Fruit fly (Drosophila melanogaster): Measurements from ENCODE around the gene eIF4H1.

The eIF4H1 gene

DNA sequence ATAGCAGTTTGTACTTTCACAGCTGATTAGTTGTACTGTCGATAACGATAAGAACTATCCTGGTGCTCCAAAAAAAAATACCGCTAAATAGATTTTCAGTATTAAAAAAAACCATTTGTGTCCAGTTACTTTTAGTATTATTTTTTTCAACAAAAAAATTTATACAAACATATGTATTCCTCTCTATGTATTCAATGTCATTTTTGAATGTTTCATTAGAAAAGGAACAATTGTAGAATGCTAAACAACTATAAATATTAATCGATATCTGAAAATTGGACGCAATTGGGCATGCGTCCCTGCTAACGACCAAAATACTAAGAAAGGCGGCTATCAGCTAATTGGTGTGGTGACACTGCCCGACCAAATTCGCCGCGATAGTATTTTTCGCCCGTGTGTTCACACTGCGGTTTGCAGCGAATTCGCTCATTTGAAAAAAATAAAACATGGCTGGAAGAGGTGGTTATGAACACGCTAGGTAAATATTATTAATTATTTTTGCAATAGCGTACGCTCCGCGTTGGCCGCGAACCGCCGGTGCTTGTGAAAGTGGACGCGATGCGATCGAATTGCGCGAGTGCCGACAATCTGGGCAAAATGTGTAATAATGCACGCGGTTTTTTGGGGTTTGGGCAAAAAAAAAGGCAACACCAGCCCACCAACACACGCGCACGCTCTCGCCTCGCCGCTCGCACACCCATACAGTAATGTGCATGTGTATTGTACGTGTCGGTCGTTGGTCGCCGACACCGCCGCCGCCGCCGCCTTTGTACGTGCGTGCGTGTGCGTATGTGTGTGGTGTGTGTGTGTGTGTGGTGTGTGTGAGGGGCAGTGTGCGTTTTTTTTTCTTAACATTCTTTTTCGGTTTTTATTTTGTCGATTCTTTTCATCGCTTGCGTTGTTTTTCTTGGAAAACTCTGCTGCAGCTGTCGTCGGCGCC lies at the start of gene eIF4H1, which contains the start of gene CG34015 (continued):
- TF ChIP-seq CG12659 (GFP tag; optimal IDR thresholded peaks at IDR 0.05) (peak; percentile 55), Blimp-1 (GFP tag; optimal IDR thresholded peaks at IDR 0.05) (no peak), Lim3 (GFP tag; IDR thresholded peaks at IDR 0.05) (no peak), fu2 (GFP tag; optimal IDR thresholded peaks at IDR 0.05) (no peak), chinmo (GFP tag; IDR thresholded peaks at IDR 0.05; ENCODE audit: partially characterized antibody) (peak; percentile 66; the same call in 2 of the 4 replicates), tgo (GFP tag; IDR thresholded peaks at IDR 0.05) (no peak), slp2 (GFP tag; optimal IDR thresholded peaks at IDR 0.05) (no peak), bigmax (GFP tag; optimal IDR thresholded peaks at IDR 0.05) (peak; percentile 8), pho (GFP tag; optimal IDR thresholded peaks at IDR 0.05) (no peak), Sry-β (GFP tag; optimal IDR thresholded peaks at IDR 0.05) (no peak), HLH4C (GFP tag; IDR thresholded peaks at IDR 0.05; ENCODE audit: partially characterized antibody) (peak; percentile 49; the same call in 2 of the 3 replicates), eyg (GFP tag; optimal IDR thresholded peaks at IDR 0.05) (no peak), NC2α (GFP tag; optimal IDR thresholded peaks at IDR 0.05) (no peak), Stat92E (GFP tag; optimal IDR thresholded peaks at IDR 0.05) (peak in 1 of 3 experiments; percentile 43), tio (GFP tag; optimal IDR thresholded peaks at IDR 0.05) (no peak), Ravus (GFP tag; IDR thresholded peaks at IDR 0.05) (no peak), nmo (GFP tag; optimal IDR thresholded peaks at IDR 0.05) (peak; percentile 41), lov (optimal IDR thresholded peaks at IDR 0.05) (no peak), lov (GFP tag; IDR thresholded peaks at IDR 0.05) (no peak), CG8290 (GFP tag; optimal IDR thresholded peaks at IDR 0.05) (no peak), CG8290 (tag; optimal IDR thresholded peaks at IDR 0.05) (no peak), pfk (GFP tag; optimal IDR thresholded peaks at IDR 0.05) (no peak), CG7839 (tag; optimal IDR thresholded peaks at IDR 0.05) (no peak), CG15514 (GFP tag; optimal IDR thresholded peaks at IDR 0.05) (peak; percentile 40), CG12744 (GFP tag; optimal IDR thresholded peaks at IDR 0.05) (no peak), Dp (GFP tag; optimal IDR thresholded peaks at IDR 0.05) (peak; percentile 48), Kr (GFP tag; optimal IDR thresholded peaks at IDR 0.05) (no peak), CG11398 (GFP tag; optimal IDR thresholded peaks at IDR 0.05) (no peak), CG8924 (tag; optimal IDR thresholded peaks at IDR 0.05) (peak; percentile 6), Sin3A (optimal IDR thresholded peaks at IDR 0.05) (peak; percentile 50), CG10431 (GFP tag; optimal IDR thresholded peaks at IDR 0.05) (no peak), CG18476 (GFP tag; optimal IDR thresholded peaks at IDR 0.05) (no peak), sens (GFP tag) (peak; percentile 63), zfh1 (GFP tag; IDR thresholded peaks at IDR 0.05) (no peak), CG4424 (GFP tag; optimal IDR thresholded peaks at IDR 0.05) (no peak), crol (GFP tag; IDR thresholded peaks at IDR 0.05) (peak; percentile 53; the same call in 1 of the 2 replicates), CG43689 (GFP tag; IDR thresholded peaks at IDR 0.05) (no peak), CG10147 (GFP tag; optimal IDR thresholded peaks at IDR 0.05) (peak; percentile 1), CG6765 (GFP tag; optimal IDR thresholded peaks at IDR 0.05) (peak; percentile 57), CG4404 (GFP tag; IDR thresholded peaks at IDR 0.05) (no peak), CG1792 (GFP tag; optimal IDR thresholded peaks at IDR 0.05) (no peak), B-H2 (GFP tag; optimal IDR thresholded peaks at IDR 0.05) (no peak), fd3F (GFP tag; optimal IDR thresholded peaks at IDR 0.05) (no peak), Hand (GFP tag; optimal IDR thresholded peaks at IDR 0.05) (no peak), CG6175 (GFP tag; IDR thresholded peaks at IDR 0.05) (no peak), twi (tag; optimal IDR thresholded peaks at IDR 0.05) (no peak), CG6791 (GFP tag; IDR thresholded peaks at IDR 0.05; ENCODE audit: partially characterized antibody) (peak; percentile 55; the same call in 2 of the 3 replicates), CG10959 (GFP tag; IDR thresholded peaks at IDR 0.05) (no peak), CG9797 (GFP tag; optimal IDR thresholded peaks at IDR 0.05) (peak; percentile 85)
